Fruit fly (Drosophila melanogaster): ENCODE data around the gene upd3.

The upd3 gene

dm6 chrX:18294031-18294430 is 17.0 kb downstream of the upd3 start (continued):
- peak; percentile 78 for TF ChIP-seq D19A (tag; optimal IDR thresholded peaks at IDR 0.05)
- peak; percentile 6 for TF ChIP-seq fd64A (GFP tag; optimal IDR thresholded peaks at IDR 0.05)
- peak; percentile 58; the same call in 1 of the 2 replicates for TF ChIP-seq CG11696 (GFP tag; IDR thresholded peaks at IDR 0.05)
- TF ChIP-seq CG13424 (tag; optimal IDR thresholded peaks at IDR 0.05), result peak; percentile 75
- peak; percentile 33 for TF ChIP-seq CG12744 (GFP tag; optimal IDR thresholded peaks at IDR 0.05)
- TF ChIP-seq ara (GFP tag; IDR thresholded peaks at IDR 0.05), result peak; percentile 71
- peak; percentile 48; the same call in 1 of the 3 replicates for TF ChIP-seq CG3726 (GFP tag; IDR thresholded peaks at IDR 0.05)
- peak; percentile 83 for TF ChIP-seq al (GFP tag; IDR thresholded peaks at IDR 0.05)
- TF ChIP-seq bigmax (GFP tag; optimal IDR thresholded peaks at IDR 0.05), result no peak
- TF ChIP-seq Dll (GFP tag; IDR thresholded peaks at IDR 0.05; ENCODE audit: partially characterized antibody), result no peak
- TF ChIP-seq CG16813 (GFP tag; IDR thresholded peaks at IDR 0.05; ENCODE audit: partially characterized antibody), result no peak
- TF ChIP-seq odd (GFP tag; optimal IDR thresholded peaks at IDR 0.05), result peak; percentile 25
- TF ChIP-seq jigr1 (GFP tag; IDR thresholded peaks at IDR 0.05), result 0 out of 3 replicates have a peak, but pooled peaks have one; percentile 22
- TF ChIP-seq pho (GFP tag; optimal IDR thresholded peaks at IDR 0.05), result peak; percentile 47
- peak; percentile 72; the same call in 2 of the 3 replicates for TF ChIP-seq CG2889 (GFP tag; IDR thresholded peaks at IDR 0.05)
- TF ChIP-seq Aef1 (GFP tag; IDR thresholded peaks at IDR 0.05), result peak; percentile 85
- TF ChIP-seq CG3407 (GFP tag; optimal IDR thresholded peaks at IDR 0.05), result no peak
- TF ChIP-seq gt (GFP tag; IDR thresholded peaks at IDR 0.05), result no peak
- no peak for TF ChIP-seq lola (GFP tag; optimal IDR thresholded peaks at IDR 0.05)
- TF ChIP-seq sima (GFP tag; optimal IDR thresholded peaks at IDR 0.05), result no peak
- TF ChIP-seq yki (optimal IDR thresholded peaks at IDR 0.05), result no peak
- peak; percentile 78 for TF ChIP-seq CG10366 (GFP tag; IDR thresholded peaks at IDR 0.05)
- TF ChIP-seq CG6791 (GFP tag; IDR thresholded peaks at IDR 0.05; ENCODE audit: partially characterized antibody), result no peak
- no peak for TF ChIP-seq CG33557 (GFP tag; optimal IDR thresholded peaks at IDR 0.05)
- peak; percentile 60 for TF ChIP-seq wdn (GFP tag; IDR thresholded peaks at IDR 0.05)
- no peak for TF ChIP-seq hkb (optimal IDR thresholded peaks at IDR 0.05)
- peak; percentile 78 for TF ChIP-seq hkb (GFP tag; IDR thresholded peaks at IDR 0.05)
- peak; percentile 19 for TF ChIP-seq mirr (GFP tag; optimal IDR thresholded peaks at IDR 0.05)
- TF ChIP-seq CG9932 (GFP tag; IDR thresholded peaks at IDR 0.05), result peak; percentile 77
- peak; percentile 77 for TF ChIP-seq lbe (GFP tag; optimal IDR thresholded peaks at IDR 0.05)
- peak; percentile 65 for TF ChIP-seq CG12659 (GFP tag; optimal IDR thresholded peaks at IDR 0.05)
- peak; percentile 31 for TF ChIP-seq CG1529 (GFP tag; optimal IDR thresholded peaks at IDR 0.05)
- TF ChIP-seq CG6175 (GFP tag; IDR thresholded peaks at IDR 0.05), result peak; percentile 68; the same call in 2 of the 3 replicates
- peak; percentile 72 for TF ChIP-seq sisA (GFP tag; IDR thresholded peaks at IDR 0.05)
- no peak for TF ChIP-seq grn (GFP tag; optimal IDR thresholded peaks at IDR 0.05)
- peak; percentile 42 for TF ChIP-seq Myb (GFP tag; optimal IDR thresholded peaks at IDR 0.05)
- TF ChIP-seq Hmx (GFP tag; optimal IDR thresholded peaks at IDR 0.05), result no peak
- TF ChIP-seq Jarid2 (GFP tag; optimal IDR thresholded peaks at IDR 0.05), result peak; percentile 9
- TF ChIP-seq HLH54F (GFP tag; optimal IDR thresholded peaks at IDR 0.05), result peak; percentile 41
- TF ChIP-seq ab (GFP tag; optimal IDR thresholded peaks at IDR 0.05), result no peak
- peak; percentile 53 for TF ChIP-seq CG18619 (GFP tag; optimal IDR thresholded peaks at IDR 0.05)
- peak; percentile 19 for TF ChIP-seq en (GFP tag; optimal IDR thresholded peaks at IDR 0.05)
- TF ChIP-seq CG9876 (GFP tag; optimal IDR thresholded peaks at IDR 0.05), result no peak
- TF ChIP-seq CG15479 (GFP tag; optimal IDR thresholded peaks at IDR 0.05), result no peak
- TF ChIP-seq run (tag; optimal IDR thresholded peaks at IDR 0.05), result peak; percentile 21
- peak; percentile 62 for TF ChIP-seq CG2712 (tag; optimal IDR thresholded peaks at IDR 0.05)
- peak; percentile 82 for TF ChIP-seq zfh1 (GFP tag; IDR thresholded peaks at IDR 0.05)
- peak; percentile 40 for TF ChIP-seq CG4854 (GFP tag; optimal IDR thresholded peaks at IDR 0.05)
- TF ChIP-seq CG32532 (GFP tag; IDR thresholded peaks at IDR 0.05), result peak; percentile 83
- no peak; the same call in 1 of the 2 replicates for TF ChIP-seq GATAe (GFP tag; conservative IDR thresholded peaks at IDR 0.05)
- no peak for TF ChIP-seq ac (GFP tag; optimal IDR thresholded peaks at IDR 0.05)
- peak; percentile 49 for TF ChIP-seq CG8944 (GFP tag; optimal IDR thresholded peaks at IDR 0.05)
